Fruit fly (Drosophila melanogaster): ENCODE results near the gene Brms1.

- no peak for TF ChIP-seq psq (optimal IDR thresholded peaks at IDR 0.05)
- no peak for TF ChIP-seq EcR (GFP tag; optimal IDR thresholded peaks at IDR 0.05)
These were observed 8.5 kb downstream of the Brms1 start, which contains the start of gene Coq8 for dm6 chrX:12900718-12901442.

Measured in whole organism.